Worm (Caenorhabditis elegans): Measurements from ENCODE around the gene F08D12.2.

ce11 chrII:2781355-2781754, at the start of gene F08D12.2:
- TF ChIP-seq mab-5 (tag; optimal IDR thresholded peaks at IDR 0.05), result no peak
- no peak for TF ChIP-seq lin-32 (GFP tag; optimal IDR thresholded peaks at IDR 0.05)
- no peak for TF ChIP-seq ces-1 (GFP tag; optimal IDR thresholded peaks at IDR 0.05)
- no peak for TF ChIP-seq blmp-1 (tag; optimal IDR thresholded peaks at IDR 0.05)
- no peak for TF ChIP-seq flh-1 (GFP tag; optimal IDR thresholded peaks at IDR 0.05)
- TF ChIP-seq mep-1 (tag; optimal IDR thresholded peaks at IDR 0.05), result no peak
- no peak for TF ChIP-seq unc-62 (GFP tag; optimal IDR thresholded peaks at IDR 0.05)
- TF ChIP-seq ztf-11 (tag; optimal IDR thresholded peaks at IDR 0.05), result no peak
- TF ChIP-seq unc-39 (tag; optimal IDR thresholded peaks at IDR 0.05), result no peak
- TF ChIP-seq elt-1 (tag; optimal IDR thresholded peaks at IDR 0.05; ENCODE audit: borderline replicate concordance, insufficient read depth), result no peak

All from whole organism, mixed stage, embryonic.